Worm (Caenorhabditis elegans): ENCODE data around the gene pycr-4.
A peak's percentile ranks its signal among the peaks of the same experiment; 100 is the strongest.

pycr-4 gene

DNA sequence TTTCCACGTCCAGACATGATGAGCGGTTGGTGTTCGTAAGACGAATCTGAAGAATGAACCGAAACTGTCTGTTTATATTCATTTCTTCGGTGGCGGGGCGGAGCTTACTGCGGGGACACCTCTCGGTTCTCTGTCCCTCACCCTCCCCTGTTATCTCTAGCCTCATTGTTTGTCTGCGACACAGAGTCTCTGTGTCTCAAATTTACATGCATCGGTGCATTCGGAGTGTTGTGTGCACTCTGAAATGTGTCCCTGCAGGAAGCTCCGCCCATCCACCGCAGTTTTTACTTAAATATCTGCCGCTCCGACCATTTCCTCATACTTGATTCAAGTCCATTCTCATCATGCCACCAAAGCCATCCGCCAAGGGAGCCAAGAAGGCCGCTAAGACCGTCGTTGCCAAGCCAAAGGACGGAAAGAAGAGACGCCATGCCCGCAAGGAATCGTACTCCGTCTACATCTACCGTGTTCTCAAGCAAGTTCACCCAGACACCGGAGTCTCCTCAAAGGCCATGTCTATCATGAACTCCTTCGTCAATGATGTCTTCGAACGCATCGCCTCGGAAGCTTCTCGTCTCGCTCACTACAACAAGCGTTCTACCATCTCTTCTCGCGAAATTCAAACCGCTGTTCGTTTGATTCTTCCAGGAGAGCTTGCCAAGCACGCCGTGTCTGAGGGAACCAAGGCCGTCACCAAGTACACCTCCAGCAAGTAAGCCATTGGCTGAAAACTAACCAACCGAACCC is 9.3 kb upstream of the pycr-4 start, which contains the start of the genes his-61 and his-62:
Gene his-61 (minus strand): TSS at position 17 of the 747 bp plus-strand sequence.
Gene his-62 (plus strand): TSS at position 345 of the 747 bp plus-strand sequence.
- TF ChIP-seq tbx-2 (tag; optimal IDR thresholded peaks at IDR 0.05) (peak; percentile 88), ceh-34 (tag; optimal IDR thresholded peaks at IDR 0.05) (peak; percentile 94), zip-5 (tag; optimal IDR thresholded peaks at IDR 0.05) (no peak), ceh-48 (tag; optimal IDR thresholded peaks at IDR 0.05) (no peak), pax-1 (tag; optimal IDR thresholded peaks at IDR 0.05) (peak; percentile 89), unc-42 (tag; optimal IDR thresholded peaks at IDR 0.05) (peak; percentile 43), sox-2 (GFP tag; IDR thresholded peaks at IDR 0.05) (peak; percentile 90), nhr-232 (tag; optimal IDR thresholded peaks at IDR 0.05) (no peak), ceh-2 (tag; optimal IDR thresholded peaks at IDR 0.05) (peak; percentile 60), ref-2 (tag; optimal IDR thresholded peaks at IDR 0.05) (peak; percentile 67), unc-3 (GFP tag; conservative IDR thresholded peaks at IDR 0.05) (no peak), unc-3 (tag; optimal IDR thresholded peaks at IDR 0.05) (no peak), ceh-9 (tag; optimal IDR thresholded peaks at IDR 0.05) (no peak), ceh-19 (GFP tag; optimal IDR thresholded peaks at IDR 0.05) (peak; percentile 40), ceh-18 (tag; optimal IDR thresholded peaks at IDR 0.05) (peak; percentile 43), dve-1 (tag; optimal IDR thresholded peaks at IDR 0.05) (peak; percentile 90), lim-6 (tag; optimal IDR thresholded peaks at IDR 0.05) (no peak), ceh-14 (tag; optimal IDR thresholded peaks at IDR 0.05) (peak; percentile 38), odd-2 (tag; optimal IDR thresholded peaks at IDR 0.05) (no peak), elt-2 (tag; optimal IDR thresholded peaks at IDR 0.05) (peak; percentile 71), hlh-6 (tag; optimal IDR thresholded peaks at IDR 0.05) (peak; percentile 36), pha-2 (tag; optimal IDR thresholded peaks at IDR 0.05) (no peak), ceh-6 (GFP tag; optimal IDR thresholded peaks at IDR 0.05) (peak; percentile 15), T23F11.4 (GFP tag; optimal IDR thresholded peaks at IDR 0.05) (no peak), fkh-6 (tag; optimal IDR thresholded peaks at IDR 0.05) (no peak), ceh-24 (tag; optimal IDR thresholded peaks at IDR 0.05) (no peak), ztf-16 (tag; optimal IDR thresholded peaks at IDR 0.05) (peak; percentile 44), ceh-45 (GFP tag; IDR thresholded peaks at IDR 0.05) (peak; percentile 66; the same call in 1 of the 2 replicates), unc-55 (GFP tag; optimal IDR thresholded peaks at IDR 0.05) (peak; percentile 80), sox-4 (tag; optimal IDR thresholded peaks at IDR 0.05) (no peak), hlh-13 (GFP tag; optimal IDR thresholded peaks at IDR 0.05) (no peak), C08G9.2 (tag; optimal IDR thresholded peaks at IDR 0.05) (peak; percentile 57), nfya-1 (tag; optimal IDR thresholded peaks at IDR 0.05) (peak; percentile 81), K09A11.1 (tag; optimal IDR thresholded peaks at IDR 0.05; ENCODE audit: insufficient read depth) (no peak), gmeb-2 (tag; optimal IDR thresholded peaks at IDR 0.05) (no peak), fax-1 (tag; optimal IDR thresholded peaks at IDR 0.05) (no peak), nhr-11 (tag; optimal IDR thresholded peaks at IDR 0.05) (no peak), pat-9 (tag; optimal IDR thresholded peaks at IDR 0.05) (no peak), ahr-1 (tag; optimal IDR thresholded peaks at IDR 0.05) (peak; percentile 38), lin-11 (tag; optimal IDR thresholded peaks at IDR 0.05) (no peak), pqm-1 (tag; optimal IDR thresholded peaks at IDR 0.05) (no peak), hlh-8 (tag; optimal IDR thresholded peaks at IDR 0.05) (no peak), hlh-30 (tag; optimal IDR thresholded peaks at IDR 0.05; ENCODE audit: insufficient read depth) (no peak), tbx-7 (tag; optimal IDR thresholded peaks at IDR 0.05) (peak; percentile 69), sdc-2 (tag; optimal IDR thresholded peaks at IDR 0.05) (peak; percentile 50), ama-1 (optimal IDR thresholded peaks at IDR 0.05) (no peak), pha-4 (tag; optimal IDR thresholded peaks at IDR 0.05) (no peak), syd-9 (tag; optimal IDR thresholded peaks at IDR 0.05) (peak; percentile 2), che-1 (tag; optimal IDR thresholded peaks at IDR 0.05) (no peak), mec-3 (tag; optimal IDR thresholded peaks at IDR 0.05; ENCODE audit: borderline replicate concordance) (no peak), madf-2 (tag; optimal IDR thresholded peaks at IDR 0.05) (peak; percentile 46), pag-3 (tag; optimal IDR thresholded peaks at IDR 0.05; ENCODE audit: borderline replicate concordance) (no peak)

Data from whole organism, late embryonic.